Worm (Caenorhabditis elegans) whole organism, mixed stage, embryonic: Measurements from ENCODE around the gene piki-1.

ENCODE experiments used
- ces-1 ChIP-seq: fragments of 150-350 bp; optimal IDR thresholded peaks from 2 replicates; lab custom pipeline; 2014; ENCODE audit warnings: missing biosample characterization, missing genetic modification reagents, missing genetic modification characterization
- elt-1 ChIP-seq: sonication (generic microtip); optimal IDR thresholded peaks from 2 replicates; lab custom pipeline; 2017; ENCODE audit warnings: missing genetic modification characterization, mild to moderate bottlenecking, missing compliant biosample characterization, antibody characterized with exemption, moderate library complexity, borderline replicate concordance; ENCODE audit not compliant: insufficient read depth
- ham-2 ChIP-seq: fragments of 200-800 bp; sonication (Bioruptor generic); optimal IDR thresholded peaks from 2 replicates; lab custom pipeline; 2018; ENCODE audit warnings: mild to moderate bottlenecking, missing genetic modification characterization, missing compliant biosample characterization
- nhr-12 ChIP-seq: fragments of 150-350 bp; optimal IDR thresholded peaks from 2 replicates; lab custom pipeline; 2014; ENCODE audit warnings: missing biosample characterization, missing genetic modification characterization
- nhr-2 ChIP-seq: fragments of 150-350 bp; optimal IDR thresholded peaks from 2 replicates; lab custom pipeline; 2014; ENCODE audit warnings: missing biosample characterization, missing genetic modification characterization
- nhr-28 ChIP-seq: fragments of 150-350 bp; optimal IDR thresholded peaks from 2 replicates; lab custom pipeline; 2014; ENCODE audit warnings: missing biosample characterization, missing genetic modification characterization
- unc-39 ChIP-seq: fragments of 150-350 bp; optimal IDR thresholded peaks from 2 replicates; lab custom pipeline; 2014; ENCODE audit warnings: missing biosample characterization, missing genetic modification characterization
- unc-62 ChIP-seq: fragments of 150-350 bp; optimal IDR thresholded peaks from 2 replicates; lab custom pipeline; 2014; ENCODE audit warnings: missing biosample characterization, missing genetic modification reagents, missing genetic modification characterization

- no peak for TF ChIP-seq elt-1
- no peak for TF ChIP-seq unc-39
- no peak for TF ChIP-seq unc-62 (GFP tag; lab: Kevin White, UChicago)
- no peak for TF ChIP-seq ces-1
- TF ChIP-seq nhr-12 (tag; lab: Kevin White, UChicago) = no peak
- TF ChIP-seq nhr-2 (tag; lab: Kevin White, UChicago) = no peak
- no peak for TF ChIP-seq nhr-28 (tag; lab: Kevin White, UChicago)
- no peak for TF ChIP-seq ham-2 (GFP tag; lab: Kevin White, UChicago)
Observed at ce11 chrX:15262875-15263274, 16.7 kb upstream of the piki-1 start.
